Worm (Caenorhabditis elegans) whole organism, L2 larva: ENCODE data around the gene lipl-3.

Experiments used
- C34F6.9 ChIP-seq: fragments of 150-350 bp; optimal IDR thresholded peaks from 2 replicates; lab custom pipeline; 2014; ENCODE audit warnings: missing biosample characterization, missing genetic modification characterization
- F13H6.1 ChIP-seq: sonication (generic microtip); optimal IDR thresholded peaks from 2 replicates; lab custom pipeline; 2016; ENCODE audit warnings: missing genetic modification characterization, missing compliant biosample characterization
- R02D3.7 ChIP-seq: fragments of 150-350 bp; optimal IDR thresholded peaks from 2 replicates; lab custom pipeline; 2014; ENCODE audit warnings: missing biosample characterization, missing genetic modification characterization
- Y55F3AM.14 ChIP-seq: fragments of 200-800 bp; sonication (Bioruptor generic); optimal IDR thresholded peaks from 2 replicates; lab custom pipeline; 2018; ENCODE audit warnings: mild to moderate bottlenecking, missing genetic modification characterization, missing compliant biosample characterization
- aly-2 ChIP-seq: fragments of 150-350 bp; optimal IDR thresholded peaks from 2 replicates; lab custom pipeline; 2014; ENCODE audit warnings: missing biosample characterization, missing genetic modification characterization
- ama-1 ChIP-seq: fragments of 150-350 bp; optimal IDR thresholded peaks from 2 replicates; lab custom pipeline; 2018; ENCODE audit warnings: inconsistent platforms
- ceh-16 ChIP-seq: fragments of 150-350 bp; optimal IDR thresholded peaks from 2 replicates; lab custom pipeline; 2014; ENCODE audit warnings: missing biosample characterization, missing genetic modification characterization
- ceh-82 ChIP-seq: fragments of 150-350 bp; optimal IDR thresholded peaks from 2 replicates; lab custom pipeline; 2014; ENCODE audit warnings: missing biosample characterization, missing genetic modification characterization
- crh-2 ChIP-seq: sonication (generic microtip); optimal IDR thresholded peaks from 2 replicates; lab custom pipeline; 2017; ENCODE audit warnings: missing biosample characterization, missing genetic modification characterization
- dmd-4 ChIP-seq: sonication (generic microtip); optimal IDR thresholded peaks from 2 replicates; lab custom pipeline; 2017; ENCODE audit warnings: missing biosample characterization, missing genetic modification characterization
- elt-1 ChIP-seq: fragments of 150-350 bp; optimal IDR thresholded peaks from 2 replicates; lab custom pipeline; 2014; ENCODE audit warnings: missing biosample characterization, missing genetic modification characterization
- elt-3 ChIP-seq: sonication (generic microtip); optimal IDR thresholded peaks from 2 replicates; lab custom pipeline; 2017; ENCODE audit warnings: missing biosample characterization, missing genetic modification characterization
- lin-39 ChIP-seq: fragments of 150-350 bp; optimal IDR thresholded peaks from 2 replicates; lab custom pipeline; 2014; ENCODE audit warnings: missing biosample characterization, missing genetic modification reagents, missing genetic modification characterization
- mbf-1 ChIP-seq: sonication (generic microtip); optimal IDR thresholded peaks from 2 replicates; lab custom pipeline; 2017; ENCODE audit warnings: missing biosample characterization, missing genetic modification characterization
- mdl-1 ChIP-seq, 2 experiments: fragments of 150-350 bp in 1 of 2; sonication (generic microtip) in 1 of 2; optimal IDR thresholded peaks; 2 replicates each; lab custom pipeline; 2017; ENCODE audit warnings: missing biosample characterization in 2 of 2, missing genetic modification characterization in 2 of 2
- nhr-11 ChIP-seq: fragments of 150-350 bp; optimal IDR thresholded peaks from 2 replicates; lab custom pipeline; 2014; ENCODE audit warnings: missing biosample characterization, missing genetic modification characterization
- nhr-12 ChIP-seq: fragments of 150-350 bp; optimal IDR thresholded peaks from 2 replicates; lab custom pipeline; 2014; ENCODE audit warnings: missing biosample characterization, missing genetic modification characterization
- nhr-129 ChIP-seq: fragments of 150-350 bp; optimal IDR thresholded peaks from 2 replicates; lab custom pipeline; 2014; ENCODE audit warnings: missing biosample characterization, missing genetic modification characterization
- nhr-21 ChIP-seq: fragments of 150-350 bp; optimal IDR thresholded peaks from 2 replicates; lab custom pipeline; 2014; ENCODE audit warnings: missing biosample characterization, missing genetic modification characterization
- nhr-23 ChIP-seq: fragments of 150-350 bp; optimal IDR thresholded peaks from 2 replicates; lab custom pipeline; 2014; ENCODE audit warnings: missing biosample characterization, missing genetic modification reagents, missing genetic modification characterization
- nhr-25 ChIP-seq: fragments of 150-350 bp; sonication (generic microtip); optimal IDR thresholded peaks from 3 replicates; lab custom pipeline; 2014; ENCODE audit warnings: missing biosample characterization, missing genetic modification characterization
- peb-1 ChIP-seq: fragments of 150-350 bp; optimal IDR thresholded peaks from 2 replicates; lab custom pipeline; 2014; ENCODE audit warnings: missing biosample characterization, missing genetic modification characterization
- skn-1 ChIP-seq: sonication (generic microtip); optimal IDR thresholded peaks from 2 replicates; lab custom pipeline; 2017; ENCODE audit warnings: missing biosample characterization, missing genetic modification characterization
- sma-9 ChIP-seq, 2 experiments: fragments of 150-350 bp in 1 of 2; sonication (generic microtip) in 1 of 2; optimal IDR thresholded peaks; 2 replicates each; lab custom pipeline; 2014 to 2016; ENCODE audit warnings: missing genetic modification characterization in 2 of 2, mild to moderate bottlenecking in 1 of 2, missing biosample characterization in 1 of 2, missing compliant biosample characterization in 1 of 2, missing genetic modification reagents in 1 of 2, moderate library complexity in 1 of 2
- unc-39 ChIP-seq: fragments of 150-350 bp; optimal IDR thresholded peaks from 2 replicates; lab custom pipeline; 2014; ENCODE audit warnings: missing biosample characterization, missing genetic modification characterization
- unc-55 ChIP-seq: fragments of 150-350 bp; sonication (generic microtip); optimal IDR thresholded peaks from 3 replicates; lab custom pipeline; 2014; ENCODE audit warnings: missing biosample characterization, missing genetic modification reagents, missing genetic modification characterization
- zag-1 ChIP-seq: fragments of 150-350 bp; optimal IDR thresholded peaks from 2 replicates; lab custom pipeline; 2014; ENCODE audit warnings: missing biosample characterization, missing genetic modification characterization
- ztf-1 ChIP-seq: fragments of 200-800 bp; sonication (Bioruptor generic); conservative IDR thresholded peaks from 2 replicates; pipeline ENCODE4 v1.3.6; 2022; ENCODE audit warnings: missing genetic modification characterization, missing compliant biosample characterization
- ztf-4 ChIP-seq: fragments of 150-350 bp; optimal IDR thresholded peaks from 2 replicates; lab custom pipeline; 2014; ENCODE audit warnings: missing biosample characterization, missing genetic modification characterization

The lipl-3 gene

DNA sequence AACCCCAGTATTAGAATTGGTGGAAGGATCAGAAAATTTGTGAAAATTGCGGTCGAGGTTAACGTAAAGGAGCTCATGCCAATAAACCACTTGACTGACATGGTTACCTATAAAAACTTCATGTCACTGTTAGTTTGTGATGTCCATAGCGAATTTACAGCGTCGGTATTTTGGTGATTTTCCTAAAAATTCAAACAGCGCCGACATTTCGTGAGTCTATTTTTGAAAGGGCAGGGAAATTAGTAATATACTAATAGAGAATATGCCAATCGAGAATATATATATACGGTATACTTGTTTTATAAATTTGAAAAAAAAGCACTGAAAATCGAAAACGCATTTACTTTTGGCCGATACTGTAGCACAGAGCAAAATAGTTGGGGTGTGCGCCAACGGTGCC is 32.0 kb upstream of the lipl-3 start, which contains the start of gene srx-8:
Gene srx-8 (minus strand): TSS at position 101 of the 400 bp plus-strand sequence.
- TF ChIP-seq peb-1 (tag; lab: Kevin White, UChicago), result no peak
- TF ChIP-seq nhr-21 (tag; lab: Kevin White, UChicago), result no peak
- no peak for TF ChIP-seq elt-1 (tag; lab: Kevin White, UChicago)
- TF ChIP-seq nhr-25 (tag; lab: Kevin White, UChicago), result no peak
- no peak for TF ChIP-seq Y55F3AM.14 (GFP tag; lab: Kevin White, UChicago)
- no peak for TF ChIP-seq ama-1 (lab: Kevin White, UChicago)
- no peak for TF ChIP-seq ceh-82 (tag; lab: Kevin White, UChicago)
- no peak for TF ChIP-seq mdl-1 (tag; optimal IDR thresholded peaks at IDR 0.05; lab: Kevin White, UChicago)
- no peak for TF ChIP-seq dmd-4 (tag; lab: Kevin White, UChicago)
- TF ChIP-seq nhr-23 (tag; lab: Kevin White, UChicago), result no peak
- TF ChIP-seq ceh-16 (tag; lab: Kevin White, UChicago), result no peak
- no peak for TF ChIP-seq lin-39
- TF ChIP-seq, all 48 proteins: peak for 0

DNA sequence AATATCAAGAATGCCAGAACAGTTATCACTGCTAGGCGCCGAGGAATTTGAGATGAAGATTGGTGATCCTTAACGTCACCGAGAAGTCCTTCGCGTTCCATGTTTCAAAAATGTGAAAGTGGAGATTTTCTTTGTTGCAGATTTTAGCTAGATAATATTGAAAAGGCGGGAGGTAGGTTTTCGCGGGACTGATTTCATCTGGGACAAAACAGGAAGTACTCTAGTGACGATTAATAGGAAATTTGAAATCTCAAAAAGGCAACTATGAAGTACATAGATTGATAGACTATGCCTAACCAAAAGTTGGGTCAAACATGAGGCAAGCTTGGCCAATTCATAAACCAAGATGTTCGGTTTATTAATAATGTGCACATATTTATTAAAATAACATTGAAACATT is 29.0 kb upstream of the lipl-3 start, which contains the start of gene C14C6.8:
Gene C14C6.8 (minus strand): TSS at position 101 of the 400 bp plus-strand sequence.
- TF ChIP-seq crh-2 (no peak), peb-1 (tag; lab: Kevin White, UChicago) (no peak), nhr-11 (tag; lab: Kevin White, UChicago) (no peak), R02D3.7 (tag; lab: Kevin White, UChicago) (no peak)

DNA sequence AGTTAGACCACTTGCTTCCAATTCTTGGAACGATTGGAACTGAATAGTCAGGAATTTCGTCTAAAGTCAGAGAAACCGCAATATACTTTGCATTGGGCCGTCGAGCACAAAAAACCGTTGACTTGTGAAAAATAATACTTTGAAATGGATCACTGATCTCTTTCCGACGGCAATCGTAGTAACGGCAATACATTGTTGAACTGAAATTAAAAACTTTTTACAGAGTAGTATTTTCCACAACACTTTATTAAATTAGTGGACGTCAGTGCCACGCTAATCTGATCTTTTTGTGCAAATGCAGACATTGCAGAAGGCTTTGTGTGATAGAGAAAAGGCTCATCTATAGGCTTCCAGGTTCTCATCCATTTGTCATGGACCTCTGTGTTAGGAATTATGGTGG is 28.4 kb upstream of the lipl-3 start:
- TF ChIP-seq ztf-1 (GFP tag; lab: Robert Waterston, UW) (no peak), F13H6.1 (tag; lab: Kevin White, UChicago) (no peak), crh-2 (no peak), nhr-11 (tag; lab: Kevin White, UChicago) (no peak), skn-1 (tag; lab: Kevin White, UChicago) (no peak), mbf-1 (no peak), elt-3 (tag; lab: Kevin White, UChicago) (no peak), nhr-12 (tag; lab: Kevin White, UChicago) (no peak), aly-2 (tag; lab: Kevin White, UChicago) (no peak), ztf-4 (tag; lab: Kevin White, UChicago) (no peak), unc-55 (GFP tag; lab: Kevin White, UChicago) (no peak), zag-1 (tag; lab: Kevin White, UChicago) (no peak), ceh-16 (tag; lab: Kevin White, UChicago) (no peak), unc-39 (tag; lab: Kevin White, UChicago) (no peak)

DNA sequence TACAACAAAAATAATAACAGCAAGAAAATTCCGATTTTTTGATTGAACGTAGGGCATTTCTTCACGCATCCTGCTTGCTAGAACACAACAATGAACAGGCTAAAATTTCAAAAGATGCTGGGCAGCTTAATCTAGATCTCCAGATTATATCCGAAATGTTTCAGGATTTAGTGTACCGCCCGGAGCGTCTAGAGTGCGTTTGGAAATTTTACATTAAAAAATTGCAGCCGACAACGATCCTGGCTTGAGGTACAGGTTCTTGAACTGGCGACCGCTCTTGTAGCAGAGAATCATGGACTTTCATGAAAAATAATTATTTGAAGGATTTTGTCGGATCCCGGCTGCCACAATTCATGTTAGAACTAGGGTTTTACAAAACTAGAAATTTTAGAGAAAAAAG is 24.0 kb upstream of the lipl-3 start, which contains the start of gene C14C6.6:
Gene C14C6.6 (minus strand): TSS at position 101 of the 400 bp plus-strand sequence.
- no peak for TF ChIP-seq mdl-1 (tag; optimal IDR thresholded peaks at IDR 0.05; lab: Kevin White, UChicago)
- TF ChIP-seq elt-3 (tag; lab: Kevin White, UChicago), result no peak

DNA sequence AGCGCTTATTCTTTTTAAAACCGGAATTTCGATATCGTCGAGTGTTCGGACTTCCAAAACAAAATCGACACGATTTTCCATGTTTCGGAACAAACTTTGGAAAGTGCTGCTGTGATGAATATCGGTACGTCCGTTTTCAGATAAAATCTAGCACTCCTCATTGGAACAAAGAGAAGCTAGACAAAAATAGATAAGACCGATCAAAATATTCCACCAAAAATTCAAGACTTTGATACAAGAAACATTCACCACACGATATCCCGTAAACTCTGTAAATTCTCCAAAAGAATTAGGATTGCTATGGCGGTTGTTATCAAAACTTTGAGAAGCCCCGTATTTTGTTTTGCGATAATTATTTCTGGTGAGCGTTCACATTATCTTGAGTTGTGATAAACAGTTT is 19.2 kb upstream of the lipl-3 start, which contains the start of gene C14C6.3:
Gene C14C6.3 (plus strand): TSS at position 301 of the 400 bp plus-strand sequence.
- TF ChIP-seq C34F6.9 (tag; lab: Kevin White, UChicago) (no peak), ama-1 (lab: Kevin White, UChicago) (no peak), sma-9 (GFP tag; optimal IDR thresholded peaks at IDR 0.05; lab: Kevin White, UChicago) (no peak), sma-9 (tag; optimal IDR thresholded peaks at IDR 0.05; lab: Kevin White, UChicago) (no peak), R02D3.7 (tag; lab: Kevin White, UChicago) (no peak), nhr-129 (tag; lab: Kevin White, UChicago) (no peak), skn-1 (tag; lab: Kevin White, UChicago) (no peak)

DNA sequence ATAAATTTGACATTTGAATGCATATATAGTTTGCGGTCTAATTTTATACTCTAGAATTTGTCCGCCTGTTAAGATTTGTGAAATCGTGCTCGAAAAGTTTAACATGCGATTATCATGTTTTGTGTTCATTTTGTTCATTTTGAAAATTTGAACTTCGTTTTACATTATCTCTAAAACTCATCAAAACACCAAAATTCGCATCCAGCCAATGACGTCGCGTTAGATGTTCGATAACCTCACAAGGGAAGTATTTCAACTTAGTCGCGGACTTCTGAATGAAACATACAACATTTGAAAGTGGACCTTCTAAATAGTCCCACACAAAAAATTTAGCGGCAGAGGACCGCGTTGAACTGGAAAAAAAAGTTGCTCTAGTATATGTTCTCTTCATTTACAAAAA is 17.5 kb upstream of the lipl-3 start:
- TF ChIP-seq sma-9 (GFP tag; optimal IDR thresholded peaks at IDR 0.05; lab: Kevin White, UChicago) (peak; percentile 50), sma-9 (tag; optimal IDR thresholded peaks at IDR 0.05; lab: Kevin White, UChicago) (no peak), ama-1 (lab: Kevin White, UChicago) (no peak), elt-1 (tag; lab: Kevin White, UChicago) (peak; percentile 31), nhr-25 (tag; lab: Kevin White, UChicago) (no peak), elt-3 (tag; lab: Kevin White, UChicago) (no peak)
